Fruit fly (Drosophila melanogaster) whole organism, embryonic: ENCODE data around the gene PIG-U.

Experiments used
- CG10431 ChIP-seq: fragments of 200-800 bp; sonication (Bioruptor generic); optimal IDR thresholded peaks from 3 replicates; lab custom pipeline; 2018; ENCODE audit warnings: missing biosample characterization, mild to moderate bottlenecking, missing genetic modification characterization
- CG10959 ChIP-seq: fragments of 200-800 bp; sonication (Bioruptor generic); IDR thresholded peaks from 2 replicates; pipeline ENCODE4 v1.3.6; 2022; ENCODE audit warnings: missing biosample characterization, missing genetic modification characterization
- CG11093 ChIP-seq: fragments of 200-800 bp; sonication (Bioruptor generic); IDR thresholded peaks from 3 replicates; pipeline ENCODE4 v1.3.6; 2022; ENCODE audit warnings: missing biosample characterization, missing genetic modification characterization
- CG11398 ChIP-seq: fragments of 200-800 bp; sonication (Bioruptor generic); optimal IDR thresholded peaks from 2 replicates; lab custom pipeline; 2016; ENCODE audit warnings: missing biosample characterization, missing genetic modification characterization
- CG11560 ChIP-seq: fragments of 200-800 bp; sonication (Bioruptor generic); IDR thresholded peaks from 3 replicates; pipeline ENCODE4 v1.3.6; 2022; ENCODE audit warnings: missing biosample characterization, missing genetic modification characterization
- CG11696 ChIP-seq: fragments of 200-800 bp; sonication (Bioruptor generic); IDR thresholded peaks from 2 replicates; pipeline ENCODE4 v1.3.6; 2022; ENCODE audit warnings: missing biosample characterization, missing genetic modification characterization
- CG12071 ChIP-seq: fragments of 200-800 bp; sonication (Bioruptor generic); optimal IDR thresholded peaks from 3 replicates; lab custom pipeline; 2018; ENCODE audit warnings: missing biosample characterization, mild to moderate bottlenecking, missing genetic modification characterization
- CG12769 ChIP-seq: fragments of 200-800 bp; sonication (Bioruptor generic); optimal IDR thresholded peaks from 2 replicates; lab custom pipeline; 2019; ENCODE audit warnings: missing biosample characterization, mild to moderate bottlenecking, missing genetic modification characterization, moderate library complexity
- CG13296 ChIP-seq: fragments of 200-800 bp; sonication (Bioruptor generic); optimal IDR thresholded peaks from 3 replicates; lab custom pipeline; 2018; ENCODE audit warnings: missing biosample characterization, mild to moderate bottlenecking, missing genetic modification characterization
- CG14014 ChIP-seq: fragments of 200-800 bp; sonication (Bioruptor generic); IDR thresholded peaks from 2 replicates; pipeline ENCODE4 v1.3.6; 2022; ENCODE audit warnings: missing biosample characterization, missing genetic modification characterization
- CG14050 ChIP-seq: fragments of 200-800 bp; sonication (Bioruptor generic); IDR thresholded peaks from 3 replicates; pipeline ENCODE4 v1.3.6; 2022; ENCODE audit warnings: missing biosample characterization, missing genetic modification characterization
- CG15011 ChIP-seq: fragments of 200-800 bp; sonication (Bioruptor generic); optimal IDR thresholded peaks from 3 replicates; lab custom pipeline; 2018; ENCODE audit warnings: missing biosample characterization, mild to moderate bottlenecking, missing genetic modification characterization
- CG15479 ChIP-seq: fragments of 200-800 bp; sonication (Bioruptor generic); optimal IDR thresholded peaks from 3 replicates; lab custom pipeline; 2019; ENCODE audit warnings: missing biosample characterization, mild to moderate bottlenecking, missing genetic modification characterization, moderate library complexity
- CG17328 ChIP-seq: fragments of 200-800 bp; sonication (Bioruptor generic); IDR thresholded peaks from 2 replicates; pipeline ENCODE4 v1.3.6; 2022; ENCODE audit warnings: missing biosample characterization, missing genetic modification characterization
- CG17359 ChIP-seq: fragments of 200-800 bp; sonication (Bioruptor generic); optimal IDR thresholded peaks from 3 replicates; lab custom pipeline; 2018; ENCODE audit warnings: missing biosample characterization, mild to moderate bottlenecking, missing genetic modification characterization, moderate library complexity
- CG17568 ChIP-seq: fragments of 200-800 bp; sonication (Bioruptor generic); optimal IDR thresholded peaks from 2 replicates; lab custom pipeline; 2018; ENCODE audit warnings: missing biosample characterization, mild to moderate bottlenecking, missing genetic modification characterization, moderate library complexity
- CG18262 ChIP-seq: fragments of 200-800 bp; optimal IDR thresholded peaks from 3 replicates; lab custom pipeline; 2019; ENCODE audit warnings: missing biosample characterization, mild to moderate bottlenecking, missing genetic modification characterization, moderate library complexity
- CG30431 ChIP-seq: fragments of 200-800 bp; sonication (Bioruptor generic); optimal IDR thresholded peaks from 2 replicates; lab custom pipeline; 2017; ENCODE audit warnings: missing biosample characterization, missing genetic modification characterization
- CG31441 ChIP-seq: fragments of 200-800 bp; sonication (Bioruptor generic); IDR thresholded peaks from 2 replicates; pipeline ENCODE4 v1.3.6; 2022; ENCODE audit warnings: missing biosample characterization, missing genetic modification characterization
- CG3163 ChIP-seq: fragments of 200-800 bp; sonication (Bioruptor generic); optimal IDR thresholded peaks from 3 replicates; lab custom pipeline; 2016; ENCODE audit warnings: missing biosample characterization, missing genetic modification characterization
- CG34376 ChIP-seq: fragments of 200-800 bp; sonication (Bioruptor generic); optimal IDR thresholded peaks from 2 replicates; lab custom pipeline; 2018; ENCODE audit warnings: missing biosample characterization, mild to moderate bottlenecking, missing genetic modification characterization
- CG3838 ChIP-seq: fragments of 200-800 bp; sonication (Bioruptor generic); optimal IDR thresholded peaks from 3 replicates; lab custom pipeline; 2016; ENCODE audit warnings: missing biosample characterization, missing genetic modification characterization
- CG5245 ChIP-seq: fragments of 200-800 bp; sonication (Bioruptor generic); optimal IDR thresholded peaks from 3 replicates; lab custom pipeline; 2016; ENCODE audit warnings: missing biosample characterization, missing genetic modification characterization
- CG8478 ChIP-seq: fragments of >200 bp; optimal IDR thresholded peaks from 2 replicates; lab custom pipeline; 2018
- Dref ChIP-seq: fragments of 200-800 bp; sonication (Bioruptor generic); IDR thresholded peaks from 2 replicates; pipeline ENCODE4 v1.3.6; 2022; ENCODE audit warnings: missing biosample characterization, missing genetic modification characterization
- Drgx ChIP-seq: fragments of 200-800 bp; sonication (Bioruptor generic); IDR thresholded peaks from 2 replicates; pipeline ENCODE4 v1.3.6; 2022; ENCODE audit warnings: missing biosample characterization, missing genetic modification characterization
- Hmx ChIP-seq: fragments of 200-800 bp; sonication (Bioruptor generic); optimal IDR thresholded peaks from 2 replicates; lab custom pipeline; 2016; ENCODE audit warnings: missing biosample characterization, missing genetic modification characterization
- NC2β ChIP-seq: fragments of 200-800 bp; sonication (Bioruptor generic); optimal IDR thresholded peaks from 2 replicates; lab custom pipeline; 2016; ENCODE audit warnings: missing biosample characterization, missing genetic modification characterization
- Nf-YC ChIP-seq: fragments of 200-800 bp; optimal IDR thresholded peaks from 3 replicates; lab custom pipeline; 2019; ENCODE audit warnings: missing biosample characterization, mild to moderate bottlenecking, missing genetic modification characterization, moderate library complexity
- Sin3A ChIP-seq: fragments of >200 bp; optimal IDR thresholded peaks from 2 replicates; lab custom pipeline; 2018
- ab ChIP-seq: fragments of 200-800 bp; sonication (Bioruptor generic); optimal IDR thresholded peaks from 2 replicates; lab custom pipeline; 2016; ENCODE audit warnings: missing biosample characterization, missing genetic modification characterization
- az2 ChIP-seq: fragments of 200-800 bp; sonication (Bioruptor generic); optimal IDR thresholded peaks from 3 replicates; lab custom pipeline; 2016; ENCODE audit warnings: missing biosample characterization, missing genetic modification characterization
- bbx ChIP-seq: fragments of 200-800 bp; sonication (Bioruptor generic); IDR thresholded peaks from 2 replicates; pipeline ENCODE4 v1.3.6; 2022; ENCODE audit warnings: missing biosample characterization, missing genetic modification characterization; ENCODE audit not compliant: partially characterized antibody
- bowl ChIP-seq: fragments of 200-800 bp; sonication (Bioruptor generic); IDR thresholded peaks from 2 replicates; pipeline ENCODE4 v1.3.6; 2022; ENCODE audit warnings: missing biosample characterization, missing genetic modification characterization
- caup ChIP-seq: fragments of 200-800 bp; sonication (Bioruptor generic); optimal IDR thresholded peaks from 3 replicates; lab custom pipeline; 2017; ENCODE audit warnings: missing biosample characterization, mild to moderate bottlenecking, missing genetic modification characterization, moderate library complexity; ENCODE audit not compliant: severe bottlenecking
- chif ChIP-seq, 2 experiments: fragments of 200-800 bp; sonication (Bioruptor generic); optimal IDR thresholded peaks; 3 replicates each; lab custom pipeline; 2016; ENCODE audit warnings: missing biosample characterization in 2 of 2, missing genetic modification characterization in 2 of 2
- corto ChIP-seq: fragments of 200-800 bp; sonication (Bioruptor generic); optimal IDR thresholded peaks from 2 replicates; lab custom pipeline; 2016; ENCODE audit warnings: missing biosample characterization, mild to moderate bottlenecking, missing genetic modification characterization, moderate library complexity
- crp ChIP-seq, 2 experiments: fragments of 200-800 bp; sonication (Bioruptor generic); optimal IDR thresholded peaks; 2 replicates in 1 of 2; 3 replicates in 1 of 2; lab custom pipeline; 2017; ENCODE audit warnings: missing biosample characterization in 2 of 2, missing genetic modification characterization in 2 of 2, mild to moderate bottlenecking in 1 of 2, moderate library complexity in 1 of 2
- esg ChIP-seq: fragments of 200-800 bp; sonication (Bioruptor generic); conservative IDR thresholded peaks from 2 replicates; pipeline ENCODE4 v1.3.6; 2022; ENCODE audit warnings: missing biosample characterization, missing genetic modification characterization
- insv ChIP-seq, 2 experiments: fragments of 200-800 bp; sonication (Bioruptor generic); optimal IDR thresholded peaks; 3 replicates each; lab custom pipeline; 2016 to 2018; ENCODE audit warnings: missing biosample characterization in 2 of 2, missing genetic modification characterization in 2 of 2
- kah ChIP-seq: fragments of 200-800 bp; sonication (Bioruptor generic); optimal IDR thresholded peaks from 2 replicates; lab custom pipeline; 2018; ENCODE audit warnings: missing biosample characterization, mild to moderate bottlenecking, missing genetic modification characterization
- klu ChIP-seq: fragments of 200-800 bp; sonication (Bioruptor generic); IDR thresholded peaks from 2 replicates; pipeline ENCODE4 v1.3.6; 2022; ENCODE audit warnings: missing biosample characterization, missing genetic modification characterization
- pb ChIP-seq: fragments of 200-800 bp; sonication (Bioruptor generic); optimal IDR thresholded peaks from 3 replicates; lab custom pipeline; 2016; ENCODE audit warnings: missing biosample characterization, missing genetic modification characterization
- pita ChIP-seq: fragments of 200-800 bp; sonication (Bioruptor generic); optimal IDR thresholded peaks from 2 replicates; lab custom pipeline; 2017; ENCODE audit warnings: missing biosample characterization, mild to moderate bottlenecking, missing genetic modification characterization
- schlank ChIP-seq: fragments of 200-800 bp; sonication (Bioruptor generic); optimal IDR thresholded peaks from 2 replicates; lab custom pipeline; 2018; ENCODE audit warnings: missing biosample characterization, mild to moderate bottlenecking, missing genetic modification characterization
- sim ChIP-seq: fragments of 200-800 bp; sonication (Bioruptor generic); IDR thresholded peaks from 2 replicates; pipeline ENCODE4 v1.3.6; 2022; ENCODE audit warnings: missing biosample characterization, missing genetic modification characterization
- sisA ChIP-seq: fragments of 200-800 bp; sonication (Bioruptor generic); IDR thresholded peaks from 2 replicates; pipeline ENCODE4 v1.3.6; 2022; ENCODE audit warnings: missing biosample characterization, missing genetic modification characterization
- slbo ChIP-seq: fragments of 200-800 bp; sonication (Bioruptor generic); IDR thresholded peaks from 2 replicates; pipeline ENCODE4 v1.3.6; 2022; ENCODE audit warnings: missing biosample characterization, missing genetic modification characterization
- ssp ChIP-seq: fragments of 200-800 bp; sonication (Bioruptor generic); IDR thresholded peaks from 2 replicates; pipeline ENCODE4 v1.3.6; 2022; ENCODE audit warnings: missing biosample characterization, missing genetic modification characterization
- tll ChIP-seq, 2 experiments: fragments of 200-800 bp in 1 of 2; fragments of >200 bp in 1 of 2; sonication (Bioruptor generic) in 1 of 2; optimal IDR thresholded peaks; 2 replicates each; lab custom pipeline; 2017 to 2019; ENCODE audit warnings: missing biosample characterization in 2 of 2, missing genetic modification characterization in 2 of 2, mild to moderate bottlenecking in 1 of 2, moderate library complexity in 1 of 2
- unpg ChIP-seq: fragments of 200-800 bp; sonication (Bioruptor generic); optimal IDR thresholded peaks from 3 replicates; lab custom pipeline; 2018; ENCODE audit warnings: missing biosample characterization, mild to moderate bottlenecking, missing genetic modification characterization, moderate library complexity

PIG-U gene

DNA sequence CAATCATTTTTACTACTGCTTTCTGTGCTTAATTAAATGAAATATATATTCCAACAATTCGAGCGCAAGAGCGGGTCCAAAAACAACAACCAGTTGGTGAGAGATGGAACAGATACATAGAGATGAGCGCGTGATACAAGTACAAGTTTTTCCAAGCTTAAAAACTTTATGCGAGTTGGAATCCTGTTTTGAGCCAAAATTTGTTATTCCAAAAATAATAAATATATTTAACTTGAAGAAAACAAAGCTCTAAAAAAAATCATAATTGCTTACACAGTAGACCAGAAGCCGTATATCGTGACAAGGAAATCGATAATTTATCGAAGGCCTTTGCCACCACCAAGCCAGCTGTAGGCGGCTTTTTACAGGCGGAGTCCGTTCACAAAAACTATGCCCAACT is at the start of gene PIG-U, which contains the start of gene CG13097 (continued):
- TF ChIP-seq CG3838 (GFP tag; lab: Kevin White, UChicago) (peak; percentile 29), unpg (GFP tag; lab: Kevin White, UChicago) (no peak), sim (GFP tag; lab: Robert Waterston, UW) (no peak), sisA (GFP tag; lab: Robert Waterston, UW) (peak; percentile 76), CG31441 (GFP tag; lab: Robert Waterston, UW) (peak; percentile 79), Hmx (GFP tag; lab: Kevin White, UChicago) (peak; percentile 35), CG17359 (peak; percentile 74), pb (GFP tag; lab: Kevin White, UChicago) (peak; percentile 10), CG15011 (GFP tag; lab: Kevin White, UChicago) (no peak), caup (peak; percentile 72), CG8478 (lab: Kevin White, UChicago) (no peak), CG17568 (GFP tag; lab: Kevin White, UChicago) (no peak), CG34376 (GFP tag; lab: Kevin White, UChicago) (peak; percentile 83), corto (GFP tag; lab: Kevin White, UChicago) (peak; percentile 85), CG14014 (GFP tag; lab: Robert Waterston, UW) (peak; percentile 73), CG11696 (GFP tag; lab: Robert Waterston, UW) (0 out of 2 replicates have a peak, but pooled peaks have one; percentile 24), CG13296 (GFP tag; lab: Kevin White, UChicago) (peak; percentile 80), klu (GFP tag; lab: Robert Waterston, UW) (peak; percentile 67; the same call in 1 of the 2 replicates), CG17328 (GFP tag; lab: Robert Waterston, UW) (peak; percentile 81), CG12769 (peak; percentile 24), CG5245 (GFP tag; lab: Kevin White, UChicago) (peak; percentile 58), pita (GFP tag; lab: Kevin White, UChicago) (no peak), NC2β (peak; percentile 61), az2 (GFP tag; lab: Kevin White, UChicago) (peak; percentile 84), Nf-YC (peak; percentile 73), CG12071 (GFP tag; lab: Kevin White, UChicago) (no peak), slbo (GFP tag; lab: Robert Waterston, UW) (peak; percentile 92), CG3163 (GFP tag; lab: Kevin White, UChicago) (peak; percentile 36), esg (GFP tag; lab: Robert Waterston, UW) (peak; percentile 72), CG11560 (0 out of 3 replicates have a peak, but pooled peaks have one; percentile 50), tll (GFP tag; optimal IDR thresholded peaks at IDR 0.05; lab: Kevin White, UChicago) (no peak), Sin3A (lab: Kevin White, UChicago) (peak; percentile 71), CG14050 (GFP tag; lab: Robert Waterston, UW) (peak; percentile 72; the same call in 2 of the 3 replicates), bowl (peak; percentile 55; the same call in 1 of the 2 replicates), CG11398 (no peak), CG30431 (GFP tag; lab: Kevin White, UChicago) (no peak), CG10431 (GFP tag; lab: Kevin White, UChicago) (peak; percentile 34), CG11093 (GFP tag; lab: Robert Waterston, UW) (no peak), CG18262 (tag; lab: Kevin White, UChicago) (peak; percentile 75), CG10959 (GFP tag; lab: Robert Waterston, UW) (peak; percentile 58; the same call in 1 of the 2 replicates), insv (GFP tag; optimal IDR thresholded peaks at IDR 0.05; lab: Kevin White, UChicago) (peak in 1 of 2 experiments; percentile 13), chif (GFP tag; optimal IDR thresholded peaks at IDR 0.05; lab: Kevin White, UChicago) (peak; percentile 43 to 71), bbx (GFP tag; lab: Robert Waterston, UW) (peak; percentile 81), schlank (tag; lab: Kevin White, UChicago) (peak; percentile 50), Drgx (peak; percentile 68; the same call in 1 of the 2 replicates), ab (GFP tag; lab: Kevin White, UChicago) (no peak), CG15479 (no peak), crp (GFP tag; optimal IDR thresholded peaks at IDR 0.05; lab: Kevin White, UChicago) (peak; percentile 22 to 88), ssp (peak; percentile 74), kah (GFP tag; lab: Kevin White, UChicago) (peak; percentile 59), Dref (peak; percentile 79)
